Worm (Caenorhabditis elegans) whole organism, L1 larva: ENCODE results near the gene C45G9.9.

Experiments
- C04F5.9 ChIP-seq: sonication (generic microtip); optimal IDR thresholded peaks from 2 replicates; lab custom pipeline; 2016; ENCODE audit warnings: missing genetic modification characterization, missing compliant biosample characterization
- C34B4.2 ChIP-seq: sonication (generic microtip); optimal IDR thresholded peaks from 2 replicates; lab custom pipeline; 2017; ENCODE audit warnings: mild to moderate bottlenecking, missing genetic modification characterization, missing compliant biosample characterization
- ceh-63 ChIP-seq: fragments of 200-800 bp; sonication (Bioruptor generic); optimal IDR thresholded peaks from 2 replicates; lab custom pipeline; 2018; ENCODE audit warnings: mild to moderate bottlenecking, missing genetic modification characterization, missing compliant biosample characterization
- ceh-8 ChIP-seq: fragments of 200-800 bp; sonication (Bioruptor generic); optimal IDR thresholded peaks from 2 replicates; lab custom pipeline; 2018; ENCODE audit warnings: mild to moderate bottlenecking, missing genetic modification characterization, moderate library complexity, missing compliant biosample characterization
- ceh-90 ChIP-seq: sonication (generic microtip); optimal IDR thresholded peaks from 2 replicates; lab custom pipeline; 2016; ENCODE audit warnings: missing genetic modification characterization, missing compliant biosample characterization
- dpl-1 ChIP-seq, 3 experiments: fragments of 150-350 bp in 2 of 3; sonication (generic microtip) in 1 of 3; optimal IDR thresholded peaks; 2 replicates each; lab custom pipeline; 2014 to 2017; ENCODE audit warnings: missing biosample characterization in 3 of 3, missing genetic modification characterization in 3 of 3, missing genetic modification reagents in 3 of 3
- dsc-1 ChIP-seq: sonication (generic microtip); optimal IDR thresholded peaks from 2 replicates; lab custom pipeline; 2016; ENCODE audit warnings: mild to moderate bottlenecking, missing genetic modification characterization, missing compliant biosample characterization
- efl-1 ChIP-seq, 4 experiments: fragments of 150-350 bp; optimal IDR thresholded peaks in 3 of 4; peaks in 1 of 4; 1 replicate in 1 of 4; 2 replicates in 3 of 4; lab custom pipeline; 2014; ENCODE audit warnings: missing biosample characterization in 2 of 4, missing genetic modification characterization in 2 of 4, missing genetic modification reagents in 2 of 4
- egl-13 ChIP-seq: sonication (generic microtip); optimal IDR thresholded peaks from 2 replicates; lab custom pipeline; 2016; ENCODE audit warnings: missing genotype, missing genetic modification reagents, missing genetic modification characterization, missing compliant biosample characterization
- elt-2 ChIP-seq: sonication (generic microtip); optimal IDR thresholded peaks from 2 replicates; lab custom pipeline; 2016; ENCODE audit warnings: missing genetic modification characterization, mild to moderate bottlenecking, inconsistent platforms, missing compliant biosample characterization, missing genetic modification reagents
- ets-5 ChIP-seq: fragments of 200-800 bp; sonication (Bioruptor generic); IDR thresholded peaks from 2 replicates; pipeline ENCODE4 v1.3.6; 2022; ENCODE audit warnings: missing genetic modification characterization, missing compliant biosample characterization
- fkh-10 ChIP-seq: sonication (generic microtip); optimal IDR thresholded peaks from 2 replicates; lab custom pipeline; 2017; ENCODE audit warnings: missing biosample characterization, missing genetic modification reagents, missing genetic modification characterization
- fkh-4 ChIP-seq: sonication (generic microtip); optimal IDR thresholded peaks from 2 replicates; lab custom pipeline; 2016; ENCODE audit warnings: missing compliant biosample characterization, missing genetic modification characterization, borderline replicate concordance
- fkh-8 ChIP-seq: sonication (generic microtip); optimal IDR thresholded peaks from 2 replicates; lab custom pipeline; 2016; ENCODE audit warnings: mild to moderate bottlenecking, missing genetic modification characterization, missing compliant biosample characterization
- grh-1 ChIP-seq: fragments of 200-800 bp; sonication (Bioruptor generic); IDR thresholded peaks from 2 replicates; pipeline ENCODE4 v1.3.6; 2022; ENCODE audit warnings: missing genetic modification reagents, missing genetic modification characterization, missing compliant biosample characterization
- hlh-17 ChIP-seq: fragments of 200-800 bp; sonication (Bioruptor generic); optimal IDR thresholded peaks from 2 replicates; lab custom pipeline; 2018; ENCODE audit warnings: missing genetic modification characterization, mild to moderate bottlenecking, missing compliant biosample characterization, moderate library complexity, borderline replicate concordance
- hpl-2 ChIP-seq: fragments of 150-350 bp; optimal IDR thresholded peaks from 2 replicates; lab custom pipeline; 2014; ENCODE audit warnings: missing biosample characterization, missing genetic modification reagents, missing genetic modification characterization
- irx-1 ChIP-seq: sonication (generic microtip); optimal IDR thresholded peaks from 2 replicates; lab custom pipeline; 2016; ENCODE audit warnings: missing genetic modification characterization, missing compliant biosample characterization
- jun-1 ChIP-seq: fragments of 150-350 bp; optimal IDR thresholded peaks from 2 replicates; lab custom pipeline; 2014; ENCODE audit warnings: missing biosample characterization, missing genetic modification reagents, missing genetic modification characterization
- lin-14 ChIP-seq: fragments of 200-800 bp; sonication (Bioruptor generic); optimal IDR thresholded peaks from 2 replicates; lab custom pipeline; 2018; ENCODE audit warnings: mild to moderate bottlenecking, missing genetic modification characterization, moderate library complexity, missing compliant biosample characterization
- lin-15B ChIP-seq: fragments of 150-350 bp; sonication (generic microtip); optimal IDR thresholded peaks from 3 replicates; lab custom pipeline; 2014; ENCODE audit warnings: missing biosample characterization, missing genetic modification characterization
- lin-35 ChIP-seq, 2 experiments: fragments of 150-350 bp; optimal IDR thresholded peaks; 2 replicates each; lab custom pipeline; 2014; ENCODE audit warnings: missing biosample characterization in 2 of 2, missing genetic modification characterization in 2 of 2, missing genetic modification reagents in 2 of 2
- lir-3 ChIP-seq: sonication (generic microtip); optimal IDR thresholded peaks from 2 replicates; lab custom pipeline; 2016; ENCODE audit warnings: mild to moderate bottlenecking, missing genetic modification characterization, moderate library complexity, missing compliant biosample characterization; ENCODE audit not compliant: poor library complexity
- mef-2 ChIP-seq: fragments of 150-350 bp; optimal IDR thresholded peaks from 2 replicates; lab custom pipeline; 2014; ENCODE audit warnings: missing biosample characterization, missing genetic modification characterization
- mep-1 ChIP-seq: fragments of 150-350 bp; optimal IDR thresholded peaks from 2 replicates; lab custom pipeline; 2014; ENCODE audit warnings: missing biosample characterization, missing genetic modification characterization
- nhr-11 ChIP-seq: fragments of 150-350 bp; optimal IDR thresholded peaks from 2 replicates; lab custom pipeline; 2014; ENCODE audit warnings: missing biosample characterization, missing genetic modification characterization
- nhr-20 ChIP-seq: sonication (generic microtip); optimal IDR thresholded peaks from 2 replicates; lab custom pipeline; 2016; ENCODE audit warnings: mild to moderate bottlenecking, missing genetic modification characterization, missing compliant biosample characterization
- nhr-47 ChIP-seq: sonication (generic microtip); optimal IDR thresholded peaks from 2 replicates; lab custom pipeline; 2016; ENCODE audit warnings: mild to moderate bottlenecking, missing genetic modification characterization, moderate library complexity, missing compliant biosample characterization
- nhr-71 ChIP-seq: sonication (generic microtip); optimal IDR thresholded peaks from 2 replicates; lab custom pipeline; 2016; ENCODE audit warnings: mild to moderate bottlenecking, missing genetic modification characterization, moderate library complexity, missing compliant biosample characterization
- nhr-76 ChIP-seq: sonication (generic microtip); optimal IDR thresholded peaks from 2 replicates; lab custom pipeline; 2017; ENCODE audit warnings: missing biosample characterization, missing genetic modification characterization
- nhr-77 ChIP-seq: fragments of 150-350 bp; optimal IDR thresholded peaks from 2 replicates; lab custom pipeline; 2014; ENCODE audit warnings: missing biosample characterization, missing genetic modification characterization
- nhr-85 ChIP-seq: sonication (generic microtip); peaks from one replicate; lab custom pipeline; 2016; ENCODE audit warnings: missing genetic modification characterization, inconsistent platforms, missing compliant biosample characterization
- pag-3 ChIP-seq: sonication (generic microtip); optimal IDR thresholded peaks from 2 replicates; lab custom pipeline; 2017; ENCODE audit warnings: missing genetic modification characterization, mild to moderate bottlenecking, missing compliant biosample characterization, antibody characterized with exemption, borderline replicate concordance; ENCODE audit not compliant: insufficient read depth
- rnt-1 ChIP-seq: sonication (generic microtip); optimal IDR thresholded peaks from 2 replicates; lab custom pipeline; 2016; ENCODE audit warnings: mild to moderate bottlenecking, missing genetic modification characterization, moderate library complexity, missing compliant biosample characterization
- skn-1 ChIP-seq: fragments of 150-350 bp; optimal IDR thresholded peaks from 2 replicates; lab custom pipeline; 2014; ENCODE audit warnings: missing biosample characterization, missing genetic modification characterization
- snpc-4 ChIP-seq: fragments of 150-350 bp; optimal IDR thresholded peaks from 2 replicates; lab custom pipeline; 2014; ENCODE audit warnings: missing biosample characterization, missing genetic modification characterization
- snu-23 ChIP-seq: sonication (generic microtip); optimal IDR thresholded peaks from 2 replicates; lab custom pipeline; 2016; ENCODE audit warnings: missing genetic modification characterization, missing compliant biosample characterization
- sox-4 ChIP-seq: sonication (generic microtip); optimal IDR thresholded peaks from 2 replicates; lab custom pipeline; 2016; ENCODE audit warnings: missing genetic modification characterization, missing compliant biosample characterization
- sptf-1 ChIP-seq: fragments of 150-350 bp; optimal IDR thresholded peaks from 2 replicates; lab custom pipeline; 2014; ENCODE audit warnings: missing biosample characterization, missing genetic modification characterization
- sup-37 ChIP-seq: fragments of 200-800 bp; sonication (Bioruptor generic); optimal IDR thresholded peaks from 2 replicates; lab custom pipeline; 2018; ENCODE audit warnings: mild to moderate bottlenecking, missing genetic modification characterization, missing compliant biosample characterization
- swsn-7 ChIP-seq: sonication (generic microtip); optimal IDR thresholded peaks from 2 replicates; lab custom pipeline; 2016; ENCODE audit warnings: missing genetic modification characterization, missing compliant biosample characterization
- tbx-2 ChIP-seq: sonication (generic microtip); optimal IDR thresholded peaks from 2 replicates; lab custom pipeline; 2016; ENCODE audit warnings: missing genetic modification characterization, missing compliant biosample characterization
- unc-86 ChIP-seq: sonication (generic microtip); optimal IDR thresholded peaks from 2 replicates; lab custom pipeline; 2016; ENCODE audit warnings: missing genetic modification characterization, missing compliant biosample characterization
- unc-98 ChIP-seq: fragments of 200-800 bp; sonication (Bioruptor generic); IDR thresholded peaks from 2 replicates; pipeline ENCODE4 v1.3.6; 2022; ENCODE audit warnings: missing genetic modification characterization, missing compliant biosample characterization
- xbp-1 ChIP-seq: sonication (generic microtip); optimal IDR thresholded peaks from 2 replicates; lab custom pipeline; 2016; ENCODE audit warnings: missing genetic modification characterization, missing compliant biosample characterization
- ztf-4 ChIP-seq: fragments of 150-350 bp; optimal IDR thresholded peaks from 2 replicates; lab custom pipeline; 2014; ENCODE audit warnings: missing biosample characterization, missing genetic modification characterization

Gene C45G9.9

ce11 chrIII:5080700-5081572, 25.3 kb upstream of the C45G9.9 start (continued):
- peak; percentile 88 for TF ChIP-seq egl-13
- peak; percentile 89 for TF ChIP-seq unc-86 (tag; lab: Kevin White, UChicago)
- TF ChIP-seq nhr-47 = peak; percentile 95
- TF ChIP-seq snpc-4 (tag; lab: Kevin White, UChicago) = peak; percentile 99
- TF ChIP-seq nhr-11 (tag; lab: Kevin White, UChicago) = no peak
- TF ChIP-seq mep-1 (tag; lab: Kevin White, UChicago) = peak; percentile 67
- peak; percentile 91 for TF ChIP-seq rnt-1 (tag; lab: Kevin White, UChicago)
- peak; percentile 84 for TF ChIP-seq ztf-4 (tag; lab: Kevin White, UChicago)
- TF ChIP-seq xbp-1 (tag; lab: Kevin White, UChicago) = peak; percentile 87
- TF ChIP-seq sup-37 (GFP tag; lab: Kevin White, UChicago) = peak; percentile 63
- TF ChIP-seq lir-3 (tag; lab: Kevin White, UChicago) = peak; percentile 72
- TF ChIP-seq fkh-8 (tag; lab: Kevin White, UChicago) = peak; percentile 79
- peak; percentile 44 for TF ChIP-seq skn-1 (tag; lab: Kevin White, UChicago)

DNA sequence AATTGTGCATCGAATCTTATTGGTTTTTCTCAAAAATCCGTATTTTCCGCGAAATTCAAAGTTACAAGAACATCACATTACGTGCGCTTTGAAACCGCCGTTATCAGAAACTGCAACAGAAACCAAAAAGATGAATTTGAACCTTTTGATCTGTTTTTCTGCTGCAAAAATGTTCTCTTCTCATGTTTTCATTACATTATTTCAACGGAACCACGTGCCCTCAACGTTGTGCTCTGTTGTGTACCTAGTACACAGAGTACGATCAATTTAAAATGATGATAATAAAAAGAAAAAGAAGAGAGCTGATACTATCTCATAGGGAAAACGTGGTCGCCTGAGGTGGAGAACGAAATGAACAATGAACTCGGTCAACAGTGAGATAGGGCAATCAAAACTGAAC, 22.5 kb upstream of the C45G9.9 start:
- TF ChIP-seq C34B4.2 = no peak
- TF ChIP-seq efl-1 (optimal IDR thresholded peaks at IDR 0.05; lab: Kevin White, UChicago) = peak; percentile 9 to 38
- peak; percentile 27 to 91 for TF ChIP-seq efl-1 (GFP tag; optimal IDR thresholded peaks at IDR 0.05 in 1 of 2; lab: Kevin White, UChicago)
- TF ChIP-seq nhr-77 (tag; lab: Kevin White, UChicago) = peak; percentile 45
- no peak for TF ChIP-seq hlh-17 (GFP tag; lab: Kevin White, UChicago)
- peak; percentile 86 for TF ChIP-seq elt-2 (tag; lab: Kevin White, UChicago)
- TF ChIP-seq swsn-7 (tag; lab: Kevin White, UChicago) = peak; percentile 49
- peak; percentile 90 for TF ChIP-seq skn-1 (tag; lab: Kevin White, UChicago)
- TF ChIP-seq tbx-2 (tag; lab: Kevin White, UChicago) = peak; percentile 86
- TF ChIP-seq nhr-71 (tag; lab: Kevin White, UChicago) = peak; percentile 94
- peak; percentile 42; the same call in 1 of the 2 replicates for TF ChIP-seq grh-1
- TF ChIP-seq fkh-10 = no peak
- peak; percentile 13 for TF ChIP-seq C04F5.9
- TF ChIP-seq irx-1 = peak; percentile 41
- TF ChIP-seq snu-23 (GFP tag; lab: Kevin White, UChicago) = peak; percentile 87
- peak; percentile 90 for TF ChIP-seq nhr-85 (tag; lab: Kevin White, UChicago)
- TF ChIP-seq mef-2 = no peak
- no peak for TF ChIP-seq fkh-4
- peak; percentile 94 for TF ChIP-seq lin-14 (GFP tag; lab: Kevin White, UChicago)
- peak; percentile 3 to 83 for TF ChIP-seq lin-35 (GFP tag; optimal IDR thresholded peaks at IDR 0.05; lab: Kevin White, UChicago)
- no peak for TF ChIP-seq ets-5
- TF ChIP-seq xbp-1 (tag; lab: Kevin White, UChicago) = peak; percentile 23
- TF ChIP-seq dsc-1 (tag; lab: Kevin White, UChicago) = no peak
- peak; percentile 44 for TF ChIP-seq jun-1 (tag; lab: Kevin White, UChicago)
- no peak for TF ChIP-seq hpl-2 (GFP tag; lab: Kevin White, UChicago)
- TF ChIP-seq egl-13 = no peak
- TF ChIP-seq lin-15B (tag; lab: Kevin White, UChicago) = no peak
- no peak for TF ChIP-seq sptf-1 (tag; lab: Kevin White, UChicago)
- no peak for TF ChIP-seq nhr-76 (tag; lab: Kevin White, UChicago)
- TF ChIP-seq ceh-90 (tag; lab: Kevin White, UChicago) = no peak
- TF ChIP-seq pag-3 (tag; lab: Kevin White, UChicago) = no peak
- TF ChIP-seq lir-3 (tag; lab: Kevin White, UChicago) = no peak
- peak; percentile 60 for TF ChIP-seq rnt-1 (tag; lab: Kevin White, UChicago)
- TF ChIP-seq ceh-63 (GFP tag; lab: Kevin White, UChicago) = no peak
- peak; percentile 53 for TF ChIP-seq snpc-4 (tag; lab: Kevin White, UChicago)
- peak in 2 of 3 experiments; percentile 36 to 56 for TF ChIP-seq dpl-1 (GFP tag; optimal IDR thresholded peaks at IDR 0.05; lab: Kevin White, UChicago)
- TF ChIP-seq sox-4 (tag; lab: Kevin White, UChicago) = no peak
- TF ChIP-seq nhr-20 (tag; lab: Kevin White, UChicago) = peak; percentile 96
- TF ChIP-seq ceh-8 = no peak
- TF ChIP-seq nhr-11 (tag; lab: Kevin White, UChicago) = peak; percentile 32
- no peak for TF ChIP-seq unc-98
- peak; percentile 25 for TF ChIP-seq ztf-4 (tag; lab: Kevin White, UChicago)
